Fruit fly (Drosophila melanogaster) whole organism, embryonic: ENCODE results near the gene CG15877.

Experiments used
- Atf-2 ChIP-seq: fragments of 200-800 bp; sonication (Bioruptor generic); optimal IDR thresholded peaks from 2 replicates; lab custom pipeline; 2016; ENCODE audit warnings: missing biosample characterization, missing genetic modification characterization
- Atf3 ChIP-seq: fragments of 200-800 bp; sonication (Bioruptor generic); optimal IDR thresholded peaks from 3 replicates; lab custom pipeline; 2016; ENCODE audit warnings: missing biosample characterization, missing genetic modification characterization
- B-H1 ChIP-seq: fragments of 200-800 bp; sonication (Bioruptor generic); IDR thresholded peaks from 3 replicates; pipeline ENCODE4 v1.3.6; 2022; ENCODE audit warnings: missing biosample characterization, missing genetic modification characterization
- Bdp1 ChIP-seq: fragments of 200-800 bp; sonication (Bioruptor generic); optimal IDR thresholded peaks from 3 replicates; lab custom pipeline; 2016; ENCODE audit warnings: missing biosample characterization, missing genetic modification characterization
- CG11504 ChIP-seq: fragments of 200-800 bp; sonication (Bioruptor generic); optimal IDR thresholded peaks from 3 replicates; lab custom pipeline; 2019; ENCODE audit warnings: missing biosample characterization, mild to moderate bottlenecking, missing genetic modification characterization, moderate library complexity
- CG11695 ChIP-seq: fragments of 200-800 bp; sonication (Bioruptor generic); IDR thresholded peaks from 3 replicates; pipeline ENCODE4 v1.3.6; 2022; ENCODE audit warnings: missing biosample characterization, missing genetic modification characterization
- CG11723 ChIP-seq: fragments of 200-800 bp; sonication (Bioruptor generic); optimal IDR thresholded peaks from 2 replicates; lab custom pipeline; 2017; ENCODE audit warnings: missing biosample characterization, mild to moderate bottlenecking, missing genetic modification characterization
- CG1602 ChIP-seq: fragments of 200-800 bp; sonication (Bioruptor generic); optimal IDR thresholded peaks from 3 replicates; lab custom pipeline; 2016; ENCODE audit warnings: missing biosample characterization, missing genetic modification characterization
- CG18476 ChIP-seq: fragments of 200-800 bp; sonication (Bioruptor generic); optimal IDR thresholded peaks from 2 replicates; lab custom pipeline; 2016; ENCODE audit warnings: missing biosample characterization, mild to moderate bottlenecking, missing genetic modification characterization
- CG18599 ChIP-seq: fragments of 200-800 bp; sonication (Bioruptor generic); optimal IDR thresholded peaks from 3 replicates; lab custom pipeline; 2017; ENCODE audit warnings: missing biosample characterization, missing genetic modification characterization, mild to moderate bottlenecking, moderate library complexity, missing genetic modification reagents
- CG2875 ChIP-seq: fragments of 200-800 bp; sonication (Bioruptor generic); optimal IDR thresholded peaks from 2 replicates; lab custom pipeline; 2017; ENCODE audit warnings: missing biosample characterization, mild to moderate bottlenecking, missing genetic modification characterization, missing genetic modification reagents
- CG32772 ChIP-seq: fragments of 200-800 bp; sonication (Bioruptor generic); IDR thresholded peaks from 2 replicates; pipeline ENCODE4 v1.3.6; 2022; ENCODE audit warnings: missing biosample characterization, missing genetic modification characterization
- CG34422 ChIP-seq: fragments of 200-800 bp; sonication (Bioruptor generic); IDR thresholded peaks from 3 replicates; pipeline ENCODE4 v1.3.6; 2022; ENCODE audit warnings: missing biosample characterization, missing genetic modification characterization
- CG5245 ChIP-seq: fragments of 200-800 bp; sonication (Bioruptor generic); optimal IDR thresholded peaks from 3 replicates; lab custom pipeline; 2016; ENCODE audit warnings: missing biosample characterization, missing genetic modification characterization
- CG6272 ChIP-seq: fragments of 200-800 bp; sonication (Bioruptor generic); IDR thresholded peaks from 2 replicates; pipeline ENCODE4 v1.3.6; 2022; ENCODE audit warnings: missing biosample characterization, missing genetic modification characterization
- CG7357 ChIP-seq: fragments of 200-800 bp; sonication (Bioruptor generic); IDR thresholded peaks from 3 replicates; pipeline ENCODE4 v1.3.6; 2022; ENCODE audit warnings: missing biosample characterization, missing genetic modification characterization
- CG7372 ChIP-seq: fragments of 200-800 bp; sonication (Bioruptor generic); IDR thresholded peaks from 2 replicates; pipeline ENCODE4 v1.3.6; 2022; ENCODE audit warnings: missing biosample characterization, missing genetic modification characterization
- CG8924 ChIP-seq: fragments of 200-800 bp; optimal IDR thresholded peaks from 3 replicates; lab custom pipeline; 2019; ENCODE audit warnings: missing biosample characterization, mild to moderate bottlenecking, missing genetic modification characterization, moderate library complexity
- Doc2 ChIP-seq: fragments of 200-800 bp; sonication (Bioruptor generic); IDR thresholded peaks from 2 replicates; pipeline ENCODE4 v1.3.6; 2022; ENCODE audit warnings: missing biosample characterization, missing genetic modification characterization
- Ets65A ChIP-seq: fragments of 200-800 bp; sonication (Bioruptor generic); peaks from one replicate; lab custom pipeline; 2016; ENCODE audit warnings: missing biosample characterization, missing genetic modification characterization
- H15 ChIP-seq: fragments of 200-800 bp; sonication (Bioruptor generic); IDR thresholded peaks from 3 replicates; pipeline ENCODE4 v1.3.6; 2022; ENCODE audit warnings: missing biosample characterization, missing genetic modification characterization
- Lhr ChIP-seq: fragments of 200-800 bp; sonication (Bioruptor generic); optimal IDR thresholded peaks from 3 replicates; lab custom pipeline; 2017; ENCODE audit warnings: mild to moderate bottlenecking, missing biosample characterization, missing genetic modification reagents, missing genetic modification characterization
- MESR4 ChIP-seq: fragments of 200-800 bp; sonication (Bioruptor generic); optimal IDR thresholded peaks from 2 replicates; lab custom pipeline; 2018; ENCODE audit warnings: missing biosample characterization, mild to moderate bottlenecking, missing genetic modification characterization, moderate library complexity
- NC2β ChIP-seq: fragments of 200-800 bp; sonication (Bioruptor generic); optimal IDR thresholded peaks from 2 replicates; lab custom pipeline; 2016; ENCODE audit warnings: missing biosample characterization, missing genetic modification characterization
- NK7.1 ChIP-seq: fragments of 200-800 bp; sonication (Bioruptor generic); optimal IDR thresholded peaks from 3 replicates; lab custom pipeline; 2016; ENCODE audit warnings: missing biosample characterization, missing genetic modification characterization
- az2 ChIP-seq: fragments of 200-800 bp; sonication (Bioruptor generic); optimal IDR thresholded peaks from 3 replicates; lab custom pipeline; 2016; ENCODE audit warnings: missing biosample characterization, missing genetic modification characterization
- bbx ChIP-seq: fragments of 200-800 bp; sonication (Bioruptor generic); IDR thresholded peaks from 2 replicates; pipeline ENCODE4 v1.3.6; 2022; ENCODE audit warnings: missing biosample characterization, missing genetic modification characterization; ENCODE audit not compliant: partially characterized antibody
- cas ChIP-seq: fragments of 200-800 bp; sonication (Bioruptor generic); IDR thresholded peaks from 2 replicates; pipeline ENCODE4 v1.3.6; 2022; ENCODE audit warnings: missing biosample characterization, missing genetic modification characterization
- chm ChIP-seq: fragments of 200-800 bp; sonication (Bioruptor generic); IDR thresholded peaks from 2 replicates; pipeline ENCODE4 v1.3.6; 2022; ENCODE audit warnings: missing biosample characterization, missing genetic modification characterization
- crp ChIP-seq, 2 experiments: fragments of 200-800 bp; sonication (Bioruptor generic); optimal IDR thresholded peaks; 2 replicates in 1 of 2; 3 replicates in 1 of 2; lab custom pipeline; 2017; ENCODE audit warnings: missing biosample characterization in 2 of 2, missing genetic modification characterization in 2 of 2, mild to moderate bottlenecking in 1 of 2, moderate library complexity in 1 of 2
- disco-r ChIP-seq: fragments of 200-800 bp; sonication (Bioruptor generic); optimal IDR thresholded peaks from 2 replicates; lab custom pipeline; 2016; ENCODE audit warnings: missing biosample characterization, missing genetic modification characterization
- fd102C ChIP-seq: fragments of 200-800 bp; sonication (Bioruptor generic); optimal IDR thresholded peaks from 2 replicates; lab custom pipeline; 2018; ENCODE audit warnings: missing biosample characterization, mild to moderate bottlenecking, missing genetic modification characterization, moderate library complexity
- fd3F ChIP-seq: fragments of 200-800 bp; sonication (Bioruptor generic); optimal IDR thresholded peaks from 2 replicates; lab custom pipeline; 2018; ENCODE audit warnings: missing biosample characterization, mild to moderate bottlenecking, missing genetic modification characterization, moderate library complexity
- fd64A ChIP-seq: fragments of 200-800 bp; sonication (Bioruptor generic); optimal IDR thresholded peaks from 3 replicates; lab custom pipeline; 2018; ENCODE audit warnings: missing biosample characterization, mild to moderate bottlenecking, missing genetic modification characterization
- gt ChIP-seq: fragments of 200-800 bp; sonication (Bioruptor generic); IDR thresholded peaks from 2 replicates; pipeline ENCODE4 v1.3.6; 2022; ENCODE audit warnings: missing biosample characterization, missing genetic modification characterization
- hb ChIP-seq: fragments of 200-800 bp; sonication (Bioruptor generic); IDR thresholded peaks from 3 replicates; pipeline ENCODE4 v1.3.6; 2022; ENCODE audit warnings: missing biosample characterization, missing genetic modification characterization; ENCODE audit not compliant: partially characterized antibody
- hkb ChIP-seq, 2 experiments: fragments of 200-800 bp in 1 of 2; fragments of >200 bp in 1 of 2; sonication (Bioruptor generic) in 1 of 2; IDR thresholded peaks in 1 of 2; optimal IDR thresholded peaks in 1 of 2; 2 replicates each; pipeline versions ENCODE4 v1.3.6 to Lab custom; 2017 to 2022; ENCODE audit warnings: missing biosample characterization in 1 of 2, missing genetic modification characterization in 1 of 2
- jumu ChIP-seq: fragments of 200-800 bp; sonication (Bioruptor generic); optimal IDR thresholded peaks from 3 replicates; lab custom pipeline; 2016; ENCODE audit warnings: missing biosample characterization, missing genetic modification characterization
- kay ChIP-seq: fragments of 200-800 bp; sonication (Bioruptor generic); optimal IDR thresholded peaks from 2 replicates; lab custom pipeline; 2016; ENCODE audit warnings: missing biosample characterization, missing genetic modification characterization
- knrl ChIP-seq: fragments of 200-800 bp; sonication (Bioruptor generic); IDR thresholded peaks from 3 replicates; pipeline ENCODE4 v1.3.6; 2022; ENCODE audit warnings: missing biosample characterization, missing genetic modification characterization; ENCODE audit not compliant: partially characterized antibody
- mirr ChIP-seq: fragments of 200-800 bp; sonication (Bioruptor generic); optimal IDR thresholded peaks from 3 replicates; lab custom pipeline; 2018; ENCODE audit warnings: missing biosample characterization, mild to moderate bottlenecking, missing genetic modification characterization
- peb ChIP-seq: fragments of 200-800 bp; sonication (Bioruptor generic); IDR thresholded peaks from 2 replicates; pipeline ENCODE4 v1.3.6; 2022; ENCODE audit warnings: missing biosample characterization, missing genetic modification characterization
- pros ChIP-seq: fragments of 200-800 bp; sonication (Bioruptor generic); optimal IDR thresholded peaks from 3 replicates; lab custom pipeline; 2019; ENCODE audit warnings: missing biosample characterization, mild to moderate bottlenecking, missing genetic modification characterization, moderate library complexity
- ranshi ChIP-seq: fragments of 200-800 bp; sonication (Bioruptor generic); IDR thresholded peaks from 2 replicates; pipeline ENCODE4 v1.3.6; 2022; ENCODE audit warnings: missing biosample characterization, missing genetic modification characterization
- row ChIP-seq: fragments of 200-800 bp; sonication (Bioruptor generic); IDR thresholded peaks from 3 replicates; pipeline ENCODE4 v1.3.6; 2022; ENCODE audit warnings: missing biosample characterization, missing genetic modification characterization
- run ChIP-seq: fragments of 200-800 bp; sonication (Bioruptor generic); optimal IDR thresholded peaks from 3 replicates; lab custom pipeline; 2018; ENCODE audit warnings: missing biosample characterization, mild to moderate bottlenecking, missing genetic modification characterization
- sug ChIP-seq: fragments of 200-800 bp; optimal IDR thresholded peaks from 2 replicates; lab custom pipeline; 2019; ENCODE audit warnings: missing biosample characterization, mild to moderate bottlenecking, missing genetic modification characterization, moderate library complexity
- tna ChIP-seq: fragments of 200-800 bp; sonication (Bioruptor generic); IDR thresholded peaks from 2 replicates; pipeline ENCODE4 v1.3.6; 2022; ENCODE audit warnings: missing biosample characterization, missing genetic modification characterization; ENCODE audit not compliant: partially characterized antibody
- zen2 ChIP-seq: fragments of 200-800 bp; sonication (Bioruptor generic); IDR thresholded peaks from 3 replicates; pipeline ENCODE4 v1.3.6; 2022; ENCODE audit warnings: missing biosample characterization, missing genetic modification characterization; ENCODE audit not compliant: partially characterized antibody
- zf30C ChIP-seq: fragments of 200-800 bp; sonication (Bioruptor generic); optimal IDR thresholded peaks from 3 replicates; lab custom pipeline; 2018; ENCODE audit warnings: missing biosample characterization, mild to moderate bottlenecking, missing genetic modification characterization

The CG15877 gene

DNA sequence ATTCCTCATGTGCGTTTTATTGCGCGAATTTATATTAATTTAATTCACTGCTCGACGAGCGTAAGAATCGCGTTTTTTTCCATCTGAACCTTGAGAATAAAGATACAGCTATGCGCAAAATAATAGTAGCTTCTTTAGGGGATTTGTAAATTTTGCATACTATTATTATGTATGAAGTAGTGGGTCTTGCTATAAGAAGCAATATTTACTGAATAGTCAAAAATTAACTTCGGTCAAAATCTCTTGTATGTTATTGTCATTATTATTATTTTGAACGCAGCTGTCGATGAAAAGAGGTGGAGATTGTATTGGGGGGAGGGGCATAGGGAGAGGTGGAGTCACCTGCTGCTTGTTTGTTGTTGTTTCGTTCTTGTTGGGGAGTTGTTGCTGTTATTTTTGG, 41.4 kb upstream of the CG15877 start (continued):
- peak; percentile 47 for TF ChIP-seq sug (tag; lab: Kevin White, UChicago)
- no peak for TF ChIP-seq mirr
- TF ChIP-seq Lhr (GFP tag; lab: Kevin White, UChicago), result no peak
- peak; percentile 92 for TF ChIP-seq CG11504 (tag; lab: Kevin White, UChicago)
- TF ChIP-seq Atf3 (GFP tag; lab: Kevin White, UChicago), result peak; percentile 40
- TF ChIP-seq knrl (GFP tag; lab: Robert Waterston, UW), result no peak
- TF ChIP-seq Ets65A (GFP tag; lab: Kevin White, UChicago), result peak; percentile 97
- peak; percentile 89 for TF ChIP-seq CG34422 (GFP tag; lab: Robert Waterston, UW)
- no peak for TF ChIP-seq Doc2 (GFP tag; lab: Robert Waterston, UW)
- TF ChIP-seq CG11695 (GFP tag; lab: Robert Waterston, UW), result peak; percentile 92
- TF ChIP-seq tna (GFP tag; lab: Robert Waterston, UW), result no peak
- TF ChIP-seq pros, result no peak
- TF ChIP-seq CG18476, result peak; percentile 84
- TF ChIP-seq cas (GFP tag; lab: Robert Waterston, UW), result peak; percentile 64
- TF ChIP-seq CG1602, result peak; percentile 59
- TF ChIP-seq CG8924 (tag; lab: Kevin White, UChicago), result peak; percentile 79
- TF ChIP-seq hb (GFP tag; lab: Robert Waterston, UW), result no peak
- peak; percentile 87 for TF ChIP-seq CG5245 (GFP tag; lab: Kevin White, UChicago)
- TF ChIP-seq CG18599 (GFP tag; lab: Kevin White, UChicago), result peak; percentile 95
- peak in 1 of 2 experiments; percentile 9 for TF ChIP-seq crp (GFP tag; optimal IDR thresholded peaks at IDR 0.05; lab: Kevin White, UChicago)
- TF ChIP-seq NK7.1 (GFP tag; lab: Kevin White, UChicago), result peak; percentile 80
- TF ChIP-seq B-H1 (GFP tag; lab: Robert Waterston, UW), result peak; percentile 83
- TF ChIP-seq fd102C (GFP tag; lab: Kevin White, UChicago), result no peak
- no peak for TF ChIP-seq zf30C (GFP tag; lab: Kevin White, UChicago)
- TF ChIP-seq Bdp1 (GFP tag; lab: Kevin White, UChicago), result peak; percentile 55
- peak; percentile 90 for TF ChIP-seq row
- TF ChIP-seq disco-r (GFP tag; lab: Kevin White, UChicago), result peak; percentile 42
- TF ChIP-seq CG6272 (GFP tag; lab: Robert Waterston, UW), result peak; percentile 35; the same call in 1 of the 2 replicates
- TF ChIP-seq Atf-2 (GFP tag; lab: Kevin White, UChicago), result no peak
- no peak for TF ChIP-seq peb (GFP tag; lab: Robert Waterston, UW)
- peak; percentile 84 for TF ChIP-seq kay (GFP tag; lab: Kevin White, UChicago)
- no peak for TF ChIP-seq run (tag; lab: Kevin White, UChicago)
- TF ChIP-seq chm (GFP tag; lab: Robert Waterston, UW), result peak; percentile 82
- TF ChIP-seq CG11723 (GFP tag; lab: Kevin White, UChicago), result peak; percentile 9
- TF ChIP-seq MESR4 (GFP tag; lab: Kevin White, UChicago), result no peak
- TF ChIP-seq fd64A (GFP tag; lab: Kevin White, UChicago), result peak; percentile 78
- peak; percentile 69 for TF ChIP-seq jumu (GFP tag; lab: Kevin White, UChicago)
- peak; percentile 86 for TF ChIP-seq H15 (GFP tag; lab: Robert Waterston, UW)
- TF ChIP-seq ranshi (GFP tag; lab: Robert Waterston, UW), result peak; percentile 92
- peak; percentile 22 for TF ChIP-seq NC2β (GFP tag; lab: Kevin White, UChicago)
- no peak for TF ChIP-seq hkb (optimal IDR thresholded peaks at IDR 0.05; lab: Kevin White, UChicago)
- TF ChIP-seq hkb (GFP tag; IDR thresholded peaks at IDR 0.05; lab: Robert Waterston, UW), result peak; percentile 93
- TF ChIP-seq CG2875, result peak; percentile 52
- TF ChIP-seq CG7357 (GFP tag; lab: Robert Waterston, UW), result peak; percentile 39; the same call in 1 of the 3 replicates
- TF ChIP-seq bbx (GFP tag; lab: Robert Waterston, UW), result no peak
- TF ChIP-seq CG7372 (GFP tag; lab: Robert Waterston, UW), result peak; percentile 84
- TF ChIP-seq zen2 (GFP tag; lab: Robert Waterston, UW), result no peak
- TF ChIP-seq az2 (GFP tag; lab: Kevin White, UChicago), result peak; percentile 71
- peak; percentile 71 for TF ChIP-seq fd3F (GFP tag; lab: Kevin White, UChicago)
- TF ChIP-seq gt, result peak; percentile 50; the same call in 1 of the 2 replicates
- TF ChIP-seq CG32772 (GFP tag; lab: Robert Waterston, UW), result peak; percentile 88
